Fruit fly (Drosophila melanogaster) whole organism, embryonic: ENCODE measurements around the gene Hr96.

Experiments used
- Adf1 ChIP-seq: fragments of 200-800 bp; sonication (Bioruptor generic); IDR thresholded peaks from 2 replicates; pipeline ENCODE4 v1.3.6; 2022; ENCODE audit warnings: missing biosample characterization, missing genetic modification characterization
- CG10321 ChIP-seq: fragments of 200-800 bp; sonication (Bioruptor generic); IDR thresholded peaks from 2 replicates; pipeline ENCODE4 v1.3.6; 2022; ENCODE audit warnings: missing biosample characterization, missing genetic modification characterization
- CG12236 ChIP-seq: fragments of 200-800 bp; sonication (Bioruptor generic); optimal IDR thresholded peaks from 2 replicates; lab custom pipeline; 2016; ENCODE audit warnings: missing biosample characterization, missing genetic modification characterization
- CG13123 ChIP-seq: fragments of 200-800 bp; sonication (Bioruptor generic); optimal IDR thresholded peaks from 2 replicates; lab custom pipeline; 2016; ENCODE audit warnings: missing biosample characterization, missing genetic modification characterization
- CG15269 ChIP-seq: fragments of 200-800 bp; sonication (Bioruptor generic); optimal IDR thresholded peaks from 2 replicates; lab custom pipeline; 2018; ENCODE audit warnings: missing biosample characterization, mild to moderate bottlenecking, missing genetic modification characterization, moderate library complexity
- CG17328 ChIP-seq: fragments of 200-800 bp; sonication (Bioruptor generic); IDR thresholded peaks from 2 replicates; pipeline ENCODE4 v1.3.6; 2022; ENCODE audit warnings: missing biosample characterization, missing genetic modification characterization
- CG6175 ChIP-seq: fragments of 200-800 bp; sonication (Bioruptor generic); IDR thresholded peaks from 3 replicates; pipeline ENCODE4 v1.3.6; 2022; ENCODE audit warnings: missing biosample characterization, missing genetic modification characterization
- CG7963 ChIP-seq: fragments of 200-800 bp; sonication (Bioruptor generic); IDR thresholded peaks from 3 replicates; pipeline ENCODE4 v1.3.6; 2022; ENCODE audit warnings: missing biosample characterization, missing genetic modification characterization; ENCODE audit not compliant: partially characterized antibody
- Camta ChIP-seq: fragments of 200-800 bp; sonication (Bioruptor generic); optimal IDR thresholded peaks from 2 replicates; lab custom pipeline; 2016; ENCODE audit warnings: missing biosample characterization, missing genetic modification characterization
- Dip2 ChIP-seq: fragments of 200-800 bp; sonication (Bioruptor generic); IDR thresholded peaks from 2 replicates; pipeline ENCODE4 v1.3.6; 2022; ENCODE audit warnings: missing biosample characterization, missing genetic modification characterization
- Dll ChIP-seq: fragments of 200-800 bp; sonication (Bioruptor generic); IDR thresholded peaks from 4 replicates; pipeline ENCODE4 v1.3.6; 2022; ENCODE audit warnings: missing biosample characterization, missing genetic modification characterization; ENCODE audit not compliant: partially characterized antibody
- Hmr ChIP-seq: fragments of 200-800 bp; sonication (Bioruptor generic); optimal IDR thresholded peaks from 3 replicates; lab custom pipeline; 2017; ENCODE audit warnings: mild to moderate bottlenecking, missing biosample characterization, missing genetic modification reagents, missing genetic modification characterization
- Max ChIP-seq: fragments of 200-800 bp; sonication (Bioruptor generic); optimal IDR thresholded peaks from 2 replicates; lab custom pipeline; 2016; ENCODE audit warnings: missing biosample characterization, mild to moderate bottlenecking, missing genetic modification characterization
- NC2α ChIP-seq: fragments of 200-800 bp; sonication (Bioruptor generic); optimal IDR thresholded peaks from 2 replicates; lab custom pipeline; 2016; ENCODE audit warnings: missing biosample characterization, missing genetic modification characterization
- Nf-YB ChIP-seq: fragments of 200-800 bp; sonication (Bioruptor generic); optimal IDR thresholded peaks from 3 replicates; lab custom pipeline; 2019; ENCODE audit warnings: missing biosample characterization, mild to moderate bottlenecking, missing genetic modification characterization, moderate library complexity
- Sry-δ ChIP-seq: fragments of 200-800 bp; sonication (Bioruptor generic); optimal IDR thresholded peaks from 2 replicates; lab custom pipeline; 2016; ENCODE audit warnings: missing biosample characterization, missing genetic modification characterization
- Usf ChIP-seq: fragments of 200-800 bp; sonication (Bioruptor generic); optimal IDR thresholded peaks from 2 replicates; lab custom pipeline; 2017; ENCODE audit warnings: missing genotype, missing biosample characterization, missing genetic modification characterization
- Vsx1 ChIP-seq: fragments of 200-800 bp; sonication (Bioruptor generic); optimal IDR thresholded peaks from 2 replicates; lab custom pipeline; 2017; ENCODE audit warnings: missing biosample characterization, mild to moderate bottlenecking, missing genetic modification characterization, missing genetic modification reagents
- bcd ChIP-seq: fragments of 200-800 bp; sonication (Bioruptor generic); optimal IDR thresholded peaks from 2 replicates; lab custom pipeline; 2017; ENCODE audit warnings: missing biosample characterization, mild to moderate bottlenecking, missing genetic modification characterization
- caup ChIP-seq: fragments of 200-800 bp; sonication (Bioruptor generic); optimal IDR thresholded peaks from 3 replicates; lab custom pipeline; 2017; ENCODE audit warnings: missing biosample characterization, mild to moderate bottlenecking, missing genetic modification characterization, moderate library complexity; ENCODE audit not compliant: severe bottlenecking
- crp ChIP-seq, 2 experiments: fragments of 200-800 bp; sonication (Bioruptor generic); optimal IDR thresholded peaks; 2 replicates in 1 of 2; 3 replicates in 1 of 2; lab custom pipeline; 2017; ENCODE audit warnings: missing biosample characterization in 2 of 2, missing genetic modification characterization in 2 of 2, mild to moderate bottlenecking in 1 of 2, moderate library complexity in 1 of 2
- disco-r ChIP-seq: fragments of 200-800 bp; sonication (Bioruptor generic); optimal IDR thresholded peaks from 2 replicates; lab custom pipeline; 2016; ENCODE audit warnings: missing biosample characterization, missing genetic modification characterization
- dm ChIP-seq: fragments of 200-800 bp; sonication (Bioruptor generic); optimal IDR thresholded peaks from 3 replicates; lab custom pipeline; 2016; ENCODE audit warnings: missing biosample characterization, missing genetic modification characterization
- ftz-f1 ChIP-seq: fragments of 200-800 bp; sonication (Bioruptor generic); optimal IDR thresholded peaks from 2 replicates; lab custom pipeline; 2016; ENCODE audit warnings: missing biosample characterization, missing genetic modification characterization
- gsb ChIP-seq: fragments of 200-800 bp; sonication (Bioruptor generic); IDR thresholded peaks from 2 replicates; pipeline ENCODE4 v1.3.6; 2022; ENCODE audit warnings: missing biosample characterization, missing genetic modification characterization
- hkb ChIP-seq, 2 experiments: fragments of 200-800 bp in 1 of 2; fragments of >200 bp in 1 of 2; sonication (Bioruptor generic) in 1 of 2; IDR thresholded peaks in 1 of 2; optimal IDR thresholded peaks in 1 of 2; 2 replicates each; pipeline versions ENCODE4 v1.3.6 to Lab custom; 2017 to 2022; ENCODE audit warnings: missing biosample characterization in 1 of 2, missing genetic modification characterization in 1 of 2
- jumu ChIP-seq: fragments of 200-800 bp; sonication (Bioruptor generic); optimal IDR thresholded peaks from 3 replicates; lab custom pipeline; 2016; ENCODE audit warnings: missing biosample characterization, missing genetic modification characterization
- onecut ChIP-seq: fragments of 200-800 bp; sonication (Bioruptor generic); IDR thresholded peaks from 2 replicates; pipeline ENCODE4 v1.3.6; 2022; ENCODE audit warnings: missing biosample characterization, missing genetic modification characterization
- ro ChIP-seq: fragments of 200-800 bp; sonication (Bioruptor generic); IDR thresholded peaks from 2 replicates; pipeline ENCODE4 v1.3.6; 2022; ENCODE audit warnings: missing biosample characterization, missing genetic modification characterization
- row ChIP-seq: fragments of 200-800 bp; sonication (Bioruptor generic); IDR thresholded peaks from 3 replicates; pipeline ENCODE4 v1.3.6; 2022; ENCODE audit warnings: missing biosample characterization, missing genetic modification characterization
- run ChIP-seq: fragments of 200-800 bp; sonication (Bioruptor generic); optimal IDR thresholded peaks from 3 replicates; lab custom pipeline; 2018; ENCODE audit warnings: missing biosample characterization, mild to moderate bottlenecking, missing genetic modification characterization
- sens ChIP-seq: fragments of 200-800 bp; sonication (Bioruptor generic); peaks from one replicate; lab custom pipeline; 2016; ENCODE audit warnings: missing biosample characterization, missing genetic modification characterization
- sna ChIP-seq: fragments of 200-800 bp; sonication (Bioruptor generic); IDR thresholded peaks from 2 replicates; pipeline ENCODE4 v1.3.6; 2022; ENCODE audit warnings: missing biosample characterization, missing genetic modification characterization; ENCODE audit not compliant: partially characterized antibody
- stwl ChIP-seq: fragments of 200-800 bp; sonication (Bioruptor generic); optimal IDR thresholded peaks from 3 replicates; lab custom pipeline; 2018; ENCODE audit warnings: missing biosample characterization, mild to moderate bottlenecking, missing genetic modification characterization, moderate library complexity
- tio ChIP-seq: fragments of 200-800 bp; sonication (Bioruptor generic); optimal IDR thresholded peaks from 2 replicates; lab custom pipeline; 2017; ENCODE audit warnings: missing biosample characterization, missing genetic modification characterization, inconsistent platforms
- trem ChIP-seq: fragments of 200-800 bp; optimal IDR thresholded peaks from 3 replicates; lab custom pipeline; 2019; ENCODE audit warnings: missing biosample characterization, mild to moderate bottlenecking, missing genetic modification characterization, moderate library complexity
- tup ChIP-seq: fragments of 200-800 bp; sonication (Bioruptor generic); optimal IDR thresholded peaks from 2 replicates; lab custom pipeline; 2016; ENCODE audit warnings: missing biosample characterization, mild to moderate bottlenecking, missing genetic modification characterization, moderate library complexity
- vvl ChIP-seq: fragments of 200-800 bp; sonication (Bioruptor generic); IDR thresholded peaks from 2 replicates; pipeline ENCODE4 v1.3.6; 2022; ENCODE audit warnings: missing biosample characterization, missing genetic modification characterization
- wdn ChIP-seq: fragments of 200-800 bp; sonication (Bioruptor generic); IDR thresholded peaks from 2 replicates; pipeline ENCODE4 v1.3.6; 2022; ENCODE audit warnings: missing biosample characterization, missing genetic modification characterization
- wor ChIP-seq: fragments of 200-800 bp; sonication (Bioruptor generic); IDR thresholded peaks from 2 replicates; pipeline ENCODE4 v1.3.6; 2022; ENCODE audit warnings: missing biosample characterization, missing genetic modification characterization
- zen2 ChIP-seq: fragments of 200-800 bp; sonication (Bioruptor generic); IDR thresholded peaks from 3 replicates; pipeline ENCODE4 v1.3.6; 2022; ENCODE audit warnings: missing biosample characterization, missing genetic modification characterization; ENCODE audit not compliant: partially characterized antibody

The Hr96 gene

dm6 chr3R:25009745-25010446, 15.1 kb upstream of the Hr96 start (continued):
- TF ChIP-seq Max (GFP tag; lab: Kevin White, UChicago) (no peak), Camta (GFP tag; lab: Kevin White, UChicago) (no peak), bcd (no peak), tup (no peak), run (tag; lab: Kevin White, UChicago) (no peak), CG13123 (GFP tag; lab: Kevin White, UChicago) (no peak), sens (GFP tag; lab: Kevin White, UChicago) (peak; percentile 16), row (GFP tag; lab: Robert Waterston, UW) (peak; percentile 14; the same call in 1 of the 3 replicates), Dll (GFP tag; lab: Robert Waterston, UW) (no peak), CG6175 (no peak), sna (GFP tag; lab: Robert Waterston, UW) (no peak), ro (GFP tag; lab: Robert Waterston, UW) (no peak), crp (GFP tag; optimal IDR thresholded peaks at IDR 0.05; lab: Kevin White, UChicago) (no peak), CG12236 (no peak), caup (GFP tag; lab: Kevin White, UChicago) (no peak), wdn (GFP tag; lab: Robert Waterston, UW) (no peak), ftz-f1 (GFP tag; lab: Kevin White, UChicago) (no peak), Vsx1 (GFP tag; lab: Kevin White, UChicago) (no peak), CG7963 (GFP tag; lab: Robert Waterston, UW) (no peak), jumu (GFP tag; lab: Kevin White, UChicago) (no peak), wor (GFP tag; lab: Robert Waterston, UW) (no peak), zen2 (GFP tag; lab: Robert Waterston, UW) (no peak), Usf (GFP tag; lab: Kevin White, UChicago) (no peak), Dip2 (GFP tag; lab: Robert Waterston, UW) (no peak), Sry-δ (GFP tag; lab: Kevin White, UChicago) (no peak), CG17328 (GFP tag; lab: Robert Waterston, UW) (0 out of 2 replicates have a peak, but pooled peaks have one; percentile 26), Nf-YB (GFP tag; lab: Kevin White, UChicago) (no peak), CG15269 (tag; lab: Kevin White, UChicago) (no peak), Hmr (GFP tag; lab: Kevin White, UChicago) (no peak), onecut (GFP tag; lab: Robert Waterston, UW) (no peak), dm (GFP tag; lab: Kevin White, UChicago) (no peak), gsb (GFP tag; lab: Robert Waterston, UW) (no peak), NC2α (no peak), vvl (GFP tag; lab: Robert Waterston, UW) (0 out of 2 replicates have a peak, but pooled peaks have one; percentile 27), Adf1 (GFP tag; lab: Robert Waterston, UW) (no peak), stwl (tag; lab: Kevin White, UChicago) (no peak), disco-r (no peak), hkb (optimal IDR thresholded peaks at IDR 0.05; lab: Kevin White, UChicago) (no peak), hkb (GFP tag; IDR thresholded peaks at IDR 0.05; lab: Robert Waterston, UW) (no peak), trem (tag; lab: Kevin White, UChicago) (no peak), tio (GFP tag; lab: Kevin White, UChicago) (no peak), CG10321 (no peak)
